Worm (Caenorhabditis elegans) whole organism, L4 larva: ENCODE results near the gene tag-191.

Experiments
- F26F4.8 ChIP-seq: fragments of 200-800 bp; sonication (Bioruptor generic); conservative IDR thresholded peaks from 2 replicates; pipeline ENCODE4 v1.3.6; 2022; ENCODE audit warnings: missing genetic modification characterization, missing compliant biosample characterization
- ceh-82 ChIP-seq: sonication (generic microtip); optimal IDR thresholded peaks from 2 replicates; lab custom pipeline; 2017; ENCODE audit warnings: missing biosample characterization, missing genetic modification characterization
- spr-1 ChIP-seq: sonication (generic microtip); optimal IDR thresholded peaks from 2 replicates; lab custom pipeline; 2016; ENCODE audit warnings: mild to moderate bottlenecking, missing genetic modification characterization, missing compliant biosample characterization
- zfp-2 ChIP-seq: sonication (generic microtip); optimal IDR thresholded peaks from 2 replicates; lab custom pipeline; 2016; ENCODE audit warnings: mild to moderate bottlenecking, missing genetic modification characterization, missing compliant biosample characterization
- zip-11 ChIP-seq: fragments of 200-800 bp; sonication (Bioruptor generic); IDR thresholded peaks from 2 replicates; pipeline ENCODE4 v1.3.6; 2022; ENCODE audit warnings: missing genetic modification characterization, missing compliant biosample characterization
- ztf-7 ChIP-seq: fragments of 150-350 bp; optimal IDR thresholded peaks from 2 replicates; lab custom pipeline; 2014; ENCODE audit warnings: missing biosample characterization, missing genetic modification characterization

tag-191 gene

ce11 chrV:14491097-14491496, 45.1 kb downstream of the tag-191 start:
- no peak for TF ChIP-seq spr-1 (tag; lab: Kevin White, UChicago)
- TF ChIP-seq ceh-82: no peak

ce11 chrV:14484582-14484981, 51.6 kb downstream of the tag-191 start, which contains the start of gene R02D5.4:
Gene R02D5.4, minus strand, starts transcription at chrV:14484682.
- TF ChIP-seq zfp-2 (no peak), F26F4.8 (no peak), ztf-7 (tag; lab: Kevin White, UChicago) (no peak), zip-11 (GFP tag; lab: Robert Waterston, UW) (no peak)
